Fruit fly (Drosophila melanogaster) whole organism, embryonic: ENCODE measurements around the gene geko.

Experiments
- Ada2b ChIP-seq: fragments of 200-800 bp; sonication (Bioruptor generic); IDR thresholded peaks from 2 replicates; pipeline ENCODE4 v1.3.6; 2022; ENCODE audit warnings: missing biosample characterization, missing genetic modification characterization
- Aef1 ChIP-seq: fragments of 200-800 bp; sonication (Bioruptor generic); IDR thresholded peaks from 3 replicates; pipeline ENCODE4 v1.3.6; 2022; ENCODE audit warnings: missing biosample characterization, missing genetic modification characterization
- Awh ChIP-seq: fragments of 200-800 bp; sonication (Bioruptor generic); IDR thresholded peaks from 2 replicates; pipeline ENCODE4, ENCODE4 v1.3.6; 2022; ENCODE audit warnings: missing biosample characterization, missing genetic modification characterization
- CG1024 ChIP-seq: fragments of 200-800 bp; sonication (Bioruptor generic); IDR thresholded peaks from 2 replicates; pipeline ENCODE4 v1.3.6; 2022; ENCODE audit warnings: missing biosample characterization, missing genetic modification characterization
- CG11696 ChIP-seq: fragments of 200-800 bp; sonication (Bioruptor generic); IDR thresholded peaks from 2 replicates; pipeline ENCODE4 v1.3.6; 2022; ENCODE audit warnings: missing biosample characterization, missing genetic modification characterization
- CG12071 ChIP-seq: fragments of 200-800 bp; sonication (Bioruptor generic); optimal IDR thresholded peaks from 3 replicates; lab custom pipeline; 2018; ENCODE audit warnings: missing biosample characterization, mild to moderate bottlenecking, missing genetic modification characterization
- CG12236 ChIP-seq: fragments of 200-800 bp; sonication (Bioruptor generic); optimal IDR thresholded peaks from 2 replicates; lab custom pipeline; 2016; ENCODE audit warnings: missing biosample characterization, missing genetic modification characterization
- CG12391 ChIP-seq: fragments of 200-800 bp; sonication (Bioruptor generic); optimal IDR thresholded peaks from 3 replicates; lab custom pipeline; 2018; ENCODE audit warnings: missing biosample characterization, mild to moderate bottlenecking, missing genetic modification characterization, moderate library complexity
- CG15011 ChIP-seq: fragments of 200-800 bp; sonication (Bioruptor generic); optimal IDR thresholded peaks from 3 replicates; lab custom pipeline; 2018; ENCODE audit warnings: missing biosample characterization, mild to moderate bottlenecking, missing genetic modification characterization
- CG15073 ChIP-seq: fragments of 200-800 bp; sonication (Bioruptor generic); optimal IDR thresholded peaks from 2 replicates; lab custom pipeline; 2016; ENCODE audit warnings: missing biosample characterization, missing genetic modification characterization
- CG16779 ChIP-seq: fragments of 200-800 bp; sonication (Bioruptor generic); IDR thresholded peaks from 2 replicates; pipeline ENCODE4 v1.3.6; 2022; ENCODE audit warnings: missing biosample characterization, missing genetic modification characterization
- CG16815 ChIP-seq: fragments of 200-800 bp; sonication (Bioruptor generic); optimal IDR thresholded peaks from 3 replicates; lab custom pipeline; 2017; ENCODE audit warnings: missing biosample characterization, mild to moderate bottlenecking, missing genetic modification characterization
- CG17186 ChIP-seq: fragments of 200-800 bp; sonication (Bioruptor generic); optimal IDR thresholded peaks from 3 replicates; lab custom pipeline; 2017; ENCODE audit warnings: missing biosample characterization, missing genetic modification reagents, missing genetic modification characterization
- CG17361 ChIP-seq: fragments of 200-800 bp; sonication (Bioruptor generic); IDR thresholded peaks from 3 replicates; pipeline ENCODE4 v1.3.6; 2022; ENCODE audit warnings: missing biosample characterization, missing genetic modification characterization
- CG1792 ChIP-seq: fragments of 200-800 bp; sonication (Bioruptor generic); optimal IDR thresholded peaks from 2 replicates; lab custom pipeline; 2016; ENCODE audit warnings: missing biosample characterization, missing genetic modification characterization
- CG3065 ChIP-seq: fragments of 200-800 bp; sonication (Bioruptor generic); optimal IDR thresholded peaks from 2 replicates; lab custom pipeline; 2016; ENCODE audit warnings: missing biosample characterization, missing genetic modification characterization
- CG31441 ChIP-seq: fragments of 200-800 bp; sonication (Bioruptor generic); IDR thresholded peaks from 2 replicates; pipeline ENCODE4 v1.3.6; 2022; ENCODE audit warnings: missing biosample characterization, missing genetic modification characterization
- CG3838 ChIP-seq: fragments of 200-800 bp; sonication (Bioruptor generic); optimal IDR thresholded peaks from 3 replicates; lab custom pipeline; 2016; ENCODE audit warnings: missing biosample characterization, missing genetic modification characterization
- CG7963 ChIP-seq: fragments of 200-800 bp; sonication (Bioruptor generic); IDR thresholded peaks from 3 replicates; pipeline ENCODE4 v1.3.6; 2022; ENCODE audit warnings: missing biosample characterization, missing genetic modification characterization; ENCODE audit not compliant: partially characterized antibody
- CG8281 ChIP-seq: fragments of 200-800 bp; sonication (Bioruptor generic); optimal IDR thresholded peaks from 2 replicates; lab custom pipeline; 2018; ENCODE audit warnings: missing biosample characterization, mild to moderate bottlenecking, missing genetic modification characterization, moderate library complexity
- CG8924 ChIP-seq: fragments of 200-800 bp; optimal IDR thresholded peaks from 3 replicates; lab custom pipeline; 2019; ENCODE audit warnings: missing biosample characterization, mild to moderate bottlenecking, missing genetic modification characterization, moderate library complexity
- CG9727 ChIP-seq: fragments of 200-800 bp; sonication (Bioruptor generic); optimal IDR thresholded peaks from 3 replicates; lab custom pipeline; 2017; ENCODE audit warnings: missing biosample characterization, mild to moderate bottlenecking, missing genetic modification characterization
- CG9876 ChIP-seq: fragments of 200-800 bp; sonication (Bioruptor generic); optimal IDR thresholded peaks from 2 replicates; lab custom pipeline; 2016; ENCODE audit warnings: missing biosample characterization, missing genetic modification characterization
- D ChIP-seq, 2 experiments: fragments of 200-800 bp in 1 of 2; fragments of >200 bp in 1 of 2; sonication (Bioruptor generic) in 1 of 2; optimal IDR thresholded peaks; 2 replicates in 1 of 2; 3 replicates in 1 of 2; lab custom pipeline; 2017; ENCODE audit warnings: mild to moderate bottlenecking in 1 of 2, missing biosample characterization in 1 of 2, missing genetic modification characterization in 1 of 2, missing genetic modification reagents in 1 of 2
- Dfd ChIP-seq, 2 experiments: fragments of >200 bp; optimal IDR thresholded peaks; 2 replicates each; lab custom pipeline; 2017; ENCODE audit warnings: missing biosample characterization in 2 of 2, missing genetic modification characterization in 2 of 2
- E2f1 ChIP-seq: fragments of 200-800 bp; sonication (Bioruptor generic); IDR thresholded peaks from 2 replicates; pipeline ENCODE4 v1.3.6; 2022; ENCODE audit warnings: missing biosample characterization, missing genetic modification characterization
- Elba2 ChIP-seq: fragments of 200-800 bp; sonication (Bioruptor generic); optimal IDR thresholded peaks from 3 replicates; lab custom pipeline; 2016; ENCODE audit warnings: missing biosample characterization, missing genetic modification characterization
- HmgZ ChIP-seq: fragments of 200-800 bp; sonication (Bioruptor generic); optimal IDR thresholded peaks from 2 replicates; lab custom pipeline; 2018; ENCODE audit warnings: missing biosample characterization, mild to moderate bottlenecking, missing genetic modification characterization
- Hr39 ChIP-seq: fragments of >200 bp; optimal IDR thresholded peaks from 2 replicates; lab custom pipeline; 2017
- MESR4 ChIP-seq: fragments of 200-800 bp; sonication (Bioruptor generic); optimal IDR thresholded peaks from 2 replicates; lab custom pipeline; 2018; ENCODE audit warnings: missing biosample characterization, mild to moderate bottlenecking, missing genetic modification characterization, moderate library complexity
- Mad ChIP-seq: fragments of 200-800 bp; sonication (Bioruptor generic); optimal IDR thresholded peaks from 2 replicates; lab custom pipeline; 2016; ENCODE audit warnings: missing biosample characterization, missing genetic modification characterization
- Max ChIP-seq: fragments of 200-800 bp; sonication (Bioruptor generic); optimal IDR thresholded peaks from 2 replicates; lab custom pipeline; 2016; ENCODE audit warnings: missing biosample characterization, mild to moderate bottlenecking, missing genetic modification characterization
- Myb ChIP-seq: fragments of 200-800 bp; sonication (Bioruptor generic); optimal IDR thresholded peaks from 2 replicates; lab custom pipeline; 2016; ENCODE audit warnings: missing biosample characterization, missing genetic modification characterization
- NC2β ChIP-seq: fragments of 200-800 bp; sonication (Bioruptor generic); optimal IDR thresholded peaks from 2 replicates; lab custom pipeline; 2016; ENCODE audit warnings: missing biosample characterization, missing genetic modification characterization
- bsh ChIP-seq, 2 experiments: fragments of 200-800 bp; sonication (Bioruptor generic); optimal IDR thresholded peaks; 2 replicates each; lab custom pipeline; 2017 to 2018; ENCODE audit warnings: mild to moderate bottlenecking in 2 of 2, missing biosample characterization in 2 of 2, missing genetic modification characterization in 2 of 2, moderate library complexity in 1 of 2
- chinmo ChIP-seq: fragments of 200-800 bp; sonication (Bioruptor generic); IDR thresholded peaks from 4 replicates; pipeline ENCODE4 v1.3.6; 2022; ENCODE audit warnings: missing biosample characterization, missing genetic modification characterization; ENCODE audit not compliant: partially characterized antibody
- croc ChIP-seq: fragments of 200-800 bp; sonication (Bioruptor generic); conservative IDR thresholded peaks from 3 replicates; pipeline ENCODE4 v1.3.6; 2022; ENCODE audit warnings: missing biosample characterization, missing genetic modification characterization
- esg ChIP-seq: fragments of 200-800 bp; sonication (Bioruptor generic); conservative IDR thresholded peaks from 2 replicates; pipeline ENCODE4 v1.3.6; 2022; ENCODE audit warnings: missing biosample characterization, missing genetic modification characterization
- ewg ChIP-seq: fragments of 200-800 bp; sonication (Bioruptor generic); optimal IDR thresholded peaks from 3 replicates; lab custom pipeline; 2017; ENCODE audit warnings: mild to moderate bottlenecking, missing biosample characterization, missing genetic modification reagents, missing genetic modification characterization
- gem ChIP-seq: fragments of 200-800 bp; sonication (Bioruptor generic); optimal IDR thresholded peaks from 2 replicates; lab custom pipeline; 2019; ENCODE audit warnings: missing biosample characterization, mild to moderate bottlenecking, missing genetic modification characterization, moderate library complexity
- hb ChIP-seq: fragments of 200-800 bp; sonication (Bioruptor generic); IDR thresholded peaks from 3 replicates; pipeline ENCODE4 v1.3.6; 2022; ENCODE audit warnings: missing biosample characterization, missing genetic modification characterization; ENCODE audit not compliant: partially characterized antibody
- ind ChIP-seq: fragments of 200-800 bp; sonication (Bioruptor generic); optimal IDR thresholded peaks from 3 replicates; lab custom pipeline; 2016; ENCODE audit warnings: missing biosample characterization, missing genetic modification characterization
- knrl ChIP-seq: fragments of 200-800 bp; sonication (Bioruptor generic); IDR thresholded peaks from 3 replicates; pipeline ENCODE4 v1.3.6; 2022; ENCODE audit warnings: missing biosample characterization, missing genetic modification characterization; ENCODE audit not compliant: partially characterized antibody
- lilli ChIP-seq: fragments of 200-800 bp; sonication (Bioruptor generic); optimal IDR thresholded peaks from 3 replicates; lab custom pipeline; 2016; ENCODE audit warnings: missing biosample characterization, missing genetic modification characterization
- nerfin-2 ChIP-seq: fragments of 200-800 bp; sonication (Bioruptor generic); IDR thresholded peaks from 2 replicates; pipeline ENCODE4 v1.3.6; 2022; ENCODE audit warnings: missing biosample characterization, missing genetic modification characterization; ENCODE audit not compliant: partially characterized antibody
- stwl ChIP-seq: fragments of 200-800 bp; sonication (Bioruptor generic); optimal IDR thresholded peaks from 3 replicates; lab custom pipeline; 2018; ENCODE audit warnings: missing biosample characterization, mild to moderate bottlenecking, missing genetic modification characterization, moderate library complexity
- sug ChIP-seq: fragments of 200-800 bp; optimal IDR thresholded peaks from 2 replicates; lab custom pipeline; 2019; ENCODE audit warnings: missing biosample characterization, mild to moderate bottlenecking, missing genetic modification characterization, moderate library complexity
- wek ChIP-seq: fragments of 200-800 bp; sonication (Bioruptor generic); optimal IDR thresholded peaks from 3 replicates; lab custom pipeline; 2018; ENCODE audit warnings: missing biosample characterization, mild to moderate bottlenecking, missing genetic modification characterization, moderate library complexity

Gene geko

dm6 chr3L:18114038-18114926 lies 24.9 kb upstream of the geko start (continued):
- TF ChIP-seq croc (GFP tag; lab: Robert Waterston, UW) (no peak), CG12071 (GFP tag; lab: Kevin White, UChicago) (peak; percentile 71), wek (GFP tag; lab: Kevin White, UChicago) (peak; percentile 41), Max (no peak), Aef1 (GFP tag; lab: Robert Waterston, UW) (no peak), CG16815 (GFP tag; lab: Kevin White, UChicago) (no peak), esg (GFP tag; lab: Robert Waterston, UW) (no peak), CG15011 (GFP tag; lab: Kevin White, UChicago) (peak; percentile 24), CG31441 (GFP tag; lab: Robert Waterston, UW) (peak; percentile 55), lilli (no peak), CG9876 (GFP tag; lab: Kevin White, UChicago) (no peak), CG3838 (GFP tag; lab: Kevin White, UChicago) (no peak), CG7963 (GFP tag; lab: Robert Waterston, UW) (no peak), knrl (no peak), D (optimal IDR thresholded peaks at IDR 0.05; lab: Kevin White, UChicago) (no peak), D (GFP tag; optimal IDR thresholded peaks at IDR 0.05; lab: Kevin White, UChicago) (no peak), CG17361 (GFP tag; lab: Robert Waterston, UW) (peak; percentile 80; the same call in 2 of the 3 replicates), CG17186 (GFP tag; lab: Kevin White, UChicago) (no peak), E2f1 (GFP tag; lab: Robert Waterston, UW) (0 out of 2 replicates have a peak, but pooled peaks have one; percentile 15), bsh (GFP tag; optimal IDR thresholded peaks at IDR 0.05; lab: Kevin White, UChicago) (peak in 1 of 2 experiments; percentile 36), CG1792 (GFP tag; lab: Kevin White, UChicago) (no peak), nerfin-2 (no peak), Ada2b (GFP tag; lab: Robert Waterston, UW) (0 out of 2 replicates have a peak, but pooled peaks have one; percentile 9), HmgZ (tag; lab: Kevin White, UChicago) (peak; percentile 31), Mad (GFP tag; lab: Kevin White, UChicago) (no peak), CG12236 (GFP tag; lab: Kevin White, UChicago) (no peak), CG3065 (GFP tag; lab: Kevin White, UChicago) (no peak), NC2β (GFP tag; lab: Kevin White, UChicago) (no peak), ind (GFP tag; lab: Kevin White, UChicago) (no peak), CG15073 (GFP tag; lab: Kevin White, UChicago) (no peak), MESR4 (no peak), Dfd (GFP tag; optimal IDR thresholded peaks at IDR 0.05; lab: Kevin White, UChicago) (no peak), Myb (GFP tag; lab: Kevin White, UChicago) (peak; percentile 9), ewg (GFP tag; lab: Kevin White, UChicago) (peak; percentile 19), CG9727 (GFP tag; lab: Kevin White, UChicago) (no peak), Elba2 (GFP tag; lab: Kevin White, UChicago) (no peak), CG12391 (peak; percentile 63), sug (tag; lab: Kevin White, UChicago) (peak; percentile 55), Awh (GFP tag; lab: Robert Waterston, UW) (peak; percentile 79), Hr39 (no peak), gem (peak; percentile 77), CG16779 (GFP tag; lab: Robert Waterston, UW) (peak; percentile 70), CG11696 (no peak), stwl (tag; lab: Kevin White, UChicago) (no peak), CG8924 (tag; lab: Kevin White, UChicago) (peak; percentile 65), chinmo (GFP tag; lab: Robert Waterston, UW) (peak; percentile 91), CG8281 (tag; lab: Kevin White, UChicago) (no peak), hb (GFP tag; lab: Robert Waterston, UW) (no peak), CG1024 (GFP tag; lab: Robert Waterston, UW) (no peak)
